Fruit fly (Drosophila melanogaster) whole organism, prepupa: ENCODE measurements around the gene CG14210.

Experiments used
- CG3919 ChIP-seq: fragments of 200-800 bp; sonication (Bioruptor generic); optimal IDR thresholded peaks from 3 replicates; lab custom pipeline; 2016; ENCODE audit warnings: missing biosample characterization, missing genetic modification characterization
- CG6808 ChIP-seq: fragments of 200-800 bp; sonication (Bioruptor generic); optimal IDR thresholded peaks from 3 replicates; lab custom pipeline; 2017; ENCODE audit warnings: missing biosample characterization, missing genetic modification characterization, mild to moderate bottlenecking, moderate library complexity, missing genetic modification reagents
- CG6854 ChIP-seq: fragments of 200-800 bp; sonication (Bioruptor generic); optimal IDR thresholded peaks from 2 replicates; lab custom pipeline; 2017; ENCODE audit warnings: missing biosample characterization, mild to moderate bottlenecking, missing genetic modification characterization
- Hr38 ChIP-seq: sonication (Bioruptor generic); optimal IDR thresholded peaks from 2 replicates; lab custom pipeline; 2016; ENCODE audit warnings: missing biosample characterization, missing genetic modification characterization
- dac ChIP-seq: fragments of 200-800 bp; sonication (Bioruptor generic); optimal IDR thresholded peaks from 2 replicates; lab custom pipeline; 2017; ENCODE audit warnings: missing biosample characterization, mild to moderate bottlenecking, missing genetic modification characterization

- TF ChIP-seq dac (GFP tag; lab: Kevin White, UChicago), result no peak
- no peak for TF ChIP-seq CG6854
- TF ChIP-seq CG6808 (GFP tag; lab: Kevin White, UChicago), result no peak
- no peak for TF ChIP-seq Hr38 (GFP tag; lab: Kevin White, UChicago)
- no peak for TF ChIP-seq CG3919 (GFP tag; lab: Kevin White, UChicago)
Observed at dm6 chrX:19621145-19621544, 5.1 kb downstream of the CG14210 start, which contains the start of gene CG14221.
